Worm (Caenorhabditis elegans) whole organism, L3 larva: ENCODE measurements around the gene popl-1.

Experiments
- R02D3.7 ChIP-seq: fragments of 150-350 bp; optimal IDR thresholded peaks from 2 replicates; lab custom pipeline; 2014; ENCODE audit warnings: missing biosample characterization, missing genetic modification characterization
- egl-27 ChIP-seq: sonication (generic microtip); optimal IDR thresholded peaks from 4 replicates; lab custom pipeline; 2017; ENCODE audit warnings: missing biosample characterization, missing genetic modification reagents, missing genetic modification characterization
- fos-1 ChIP-seq: fragments of 150-350 bp; optimal IDR thresholded peaks from 2 replicates; lab custom pipeline; 2014; ENCODE audit warnings: missing biosample characterization, missing genetic modification characterization
- jun-1 ChIP-seq: fragments of 150-350 bp; optimal IDR thresholded peaks from 2 replicates; lab custom pipeline; 2014; ENCODE audit warnings: missing biosample characterization, missing genetic modification reagents, missing genetic modification characterization
- nhr-11 ChIP-seq: fragments of 150-350 bp; optimal IDR thresholded peaks from 2 replicates; lab custom pipeline; 2014; ENCODE audit warnings: missing biosample characterization, missing genetic modification characterization
- nhr-12 ChIP-seq: fragments of 150-350 bp; optimal IDR thresholded peaks from 2 replicates; lab custom pipeline; 2014; ENCODE audit warnings: missing biosample characterization, missing genetic modification characterization
- snpc-4 ChIP-seq: fragments of 150-350 bp; optimal IDR thresholded peaks from 2 replicates; lab custom pipeline; 2014; ENCODE audit warnings: missing biosample characterization, missing genetic modification characterization
- unc-62 ChIP-seq: fragments of 150-350 bp; sonication (generic microtip); optimal IDR thresholded peaks from 4 replicates; lab custom pipeline; 2014; ENCODE audit warnings: missing biosample characterization, missing genetic modification reagents, missing genetic modification characterization
- ztf-11 ChIP-seq: fragments of 150-350 bp; optimal IDR thresholded peaks from 2 replicates; lab custom pipeline; 2014; ENCODE audit warnings: missing biosample characterization, missing genetic modification characterization

ce11 chrIII:6395706-6396232, 35.0 kb downstream of the popl-1 start, which contains the start of gene oatr-1:
- TF ChIP-seq R02D3.7 (tag; lab: Kevin White, UChicago) (no peak), unc-62 (GFP tag; lab: Kevin White, UChicago) (no peak), ztf-11 (tag; lab: Kevin White, UChicago) (no peak), fos-1 (tag; lab: Kevin White, UChicago) (no peak), jun-1 (no peak), egl-27 (tag; lab: Kevin White, UChicago) (no peak), nhr-12 (tag; lab: Kevin White, UChicago) (no peak), snpc-4 (tag; lab: Kevin White, UChicago) (no peak), nhr-11 (no peak)
